Fruit fly (Drosophila melanogaster) whole organism, adult: ENCODE measurements around the gene CG14207.
A peak's percentile ranks its signal among the peaks of the same experiment; 100 is the strongest.

Experiments used
- CG11617 ChIP-seq: fragments of 200-800 bp; sonication (Bioruptor generic); optimal IDR thresholded peaks from 2 replicates; lab custom pipeline; 2017; ENCODE audit warnings: mild to moderate bottlenecking, missing biosample characterization, missing genetic modification reagents, missing genetic modification characterization
- CG12768 ChIP-seq: fragments of 200-800 bp; sonication (Bioruptor generic); optimal IDR thresholded peaks from 2 replicates; lab custom pipeline; 2017; ENCODE audit warnings: missing biosample characterization, missing genetic modification characterization, mild to moderate bottlenecking, moderate library complexity, missing genetic modification reagents
- CG5204 ChIP-seq: fragments of 200-800 bp; sonication (Bioruptor generic); optimal IDR thresholded peaks from 2 replicates; lab custom pipeline; 2016; ENCODE audit warnings: missing biosample characterization, missing genetic modification characterization
- CG7045 ChIP-seq: fragments of 200-800 bp; sonication (Bioruptor generic); optimal IDR thresholded peaks from 2 replicates; lab custom pipeline; 2017; ENCODE audit warnings: missing biosample characterization, mild to moderate bottlenecking, missing genetic modification characterization
- CG7101 ChIP-seq: fragments of 200-800 bp; sonication (Bioruptor generic); optimal IDR thresholded peaks from 2 replicates; lab custom pipeline; 2018; ENCODE audit warnings: missing biosample characterization, mild to moderate bottlenecking, missing genetic modification characterization, moderate library complexity
- Mnt ChIP-seq: fragments of 200-800 bp; sonication (Bioruptor generic); optimal IDR thresholded peaks from 2 replicates; lab custom pipeline; 2016; ENCODE audit warnings: missing biosample characterization, mild to moderate bottlenecking, missing genetic modification characterization
- bab1 ChIP-seq: fragments of 200-800 bp; sonication (Bioruptor generic); optimal IDR thresholded peaks from 3 replicates; lab custom pipeline; 2019; ENCODE audit warnings: missing biosample characterization, mild to moderate bottlenecking, missing genetic modification characterization, moderate library complexity
- cic ChIP-seq: fragments of 200-800 bp; sonication (Bioruptor generic); optimal IDR thresholded peaks from 2 replicates; lab custom pipeline; 2017; ENCODE audit warnings: missing biosample characterization, mild to moderate bottlenecking, missing genetic modification characterization, moderate library complexity
- pad ChIP-seq: fragments of 200-800 bp; sonication (Bioruptor generic); optimal IDR thresholded peaks from 3 replicates; lab custom pipeline; 2017; ENCODE audit warnings: missing biosample characterization, missing genetic modification characterization, mild to moderate bottlenecking, moderate library complexity, missing genetic modification reagents
- toe ChIP-seq: fragments of 200-800 bp; sonication (Bioruptor generic); optimal IDR thresholded peaks from 2 replicates; lab custom pipeline; 2016; ENCODE audit warnings: missing biosample characterization, missing genetic modification characterization

DNA sequence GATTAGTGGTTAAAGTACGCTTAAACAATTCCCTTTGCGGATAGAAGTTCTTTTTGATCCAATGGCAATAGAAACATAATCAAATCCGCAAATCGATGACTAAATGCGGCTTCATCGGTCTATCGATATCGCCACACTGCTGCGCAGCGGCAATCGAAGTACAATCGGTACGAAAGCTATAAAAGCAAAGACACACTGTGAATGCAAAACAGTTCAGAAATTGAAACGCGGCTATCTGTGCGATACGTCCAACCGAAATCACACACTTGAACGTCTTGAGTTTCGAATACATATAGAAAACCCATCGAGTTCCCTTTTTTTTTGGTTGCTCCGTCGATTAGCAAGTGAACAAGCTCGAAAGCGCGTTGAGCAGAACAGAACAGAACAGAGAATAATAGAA lies at the start of gene CG14207:
- peak; percentile 44 for TF ChIP-seq CG7101 (tag; lab: Kevin White, UChicago)
- TF ChIP-seq pad (GFP tag; lab: Kevin White, UChicago) = no peak
- peak; percentile 59 for TF ChIP-seq Mnt (GFP tag; lab: Kevin White, UChicago)
- TF ChIP-seq toe (GFP tag; lab: Kevin White, UChicago) = no peak
- peak; percentile 17 for TF ChIP-seq CG12768 (GFP tag; lab: Kevin White, UChicago)
- peak; percentile 68 for TF ChIP-seq bab1 (GFP tag; lab: Kevin White, UChicago)
- no peak for TF ChIP-seq CG5204
- TF ChIP-seq cic = peak; percentile 16
- TF ChIP-seq CG7045 (GFP tag; lab: Kevin White, UChicago) = no peak
- no peak for TF ChIP-seq CG11617 (GFP tag; lab: Kevin White, UChicago)
